Worm (Caenorhabditis elegans) whole organism, L4 larva: ENCODE data around the gene hlh-10.
A peak's percentile ranks its signal among the peaks of the same experiment; 100 is the strongest.

Experiments used
- D1046.2 ChIP-seq: fragments of 200-800 bp; sonication (Bioruptor generic); IDR thresholded peaks from 2 replicates; pipeline ENCODE4 v1.3.6; 2022; ENCODE audit warnings: missing genetic modification characterization, missing compliant biosample characterization
- F26F4.8 ChIP-seq: fragments of 200-800 bp; sonication (Bioruptor generic); conservative IDR thresholded peaks from 2 replicates; pipeline ENCODE4 v1.3.6; 2022; ENCODE audit warnings: missing genetic modification characterization, missing compliant biosample characterization
- F44E2.7 ChIP-seq: fragments of 200-800 bp; sonication (Bioruptor generic); IDR thresholded peaks from 2 replicates; pipeline ENCODE4 v2.1.2; 2022; ENCODE audit warnings: missing genetic modification characterization, missing compliant biosample characterization
- T20F7.1 ChIP-seq: fragments of 200-800 bp; sonication (Bioruptor generic); optimal IDR thresholded peaks from 2 replicates; lab custom pipeline; 2018; ENCODE audit warnings: mild to moderate bottlenecking, missing genetic modification characterization, missing compliant biosample characterization
- ZK546.5 ChIP-seq, 2 experiments: sonication (generic microtip); optimal IDR thresholded peaks; 2 replicates each; lab custom pipeline; 2017; ENCODE audit warnings: missing biosample characterization in 2 of 2, missing genetic modification characterization in 2 of 2
- aha-1 ChIP-seq: fragments of 150-350 bp; peaks from one replicate; lab custom pipeline; 2014; ENCODE audit warnings: missing biosample characterization, missing genetic modification characterization
- ceh-20 ChIP-seq: fragments of 200-800 bp; sonication (Bioruptor generic); IDR thresholded peaks from 2 replicates; pipeline ENCODE4 v1.3.6; 2022; ENCODE audit warnings: missing genetic modification reagents, missing genetic modification characterization, missing compliant biosample characterization
- ceh-32 ChIP-seq: sonication (generic microtip); optimal IDR thresholded peaks from 2 replicates; lab custom pipeline; 2016; ENCODE audit warnings: mild to moderate bottlenecking, missing genetic modification characterization, missing compliant biosample characterization; ENCODE audit not compliant: poor library complexity
- ceh-62 ChIP-seq: sonication (generic microtip); optimal IDR thresholded peaks from 2 replicates; lab custom pipeline; 2017; ENCODE audit warnings: missing biosample characterization, missing genetic modification characterization
- ceh-82 ChIP-seq: sonication (generic microtip); optimal IDR thresholded peaks from 2 replicates; lab custom pipeline; 2017; ENCODE audit warnings: missing biosample characterization, missing genetic modification characterization
- ctbp-1 ChIP-seq: fragments of 200-800 bp; sonication (Bioruptor generic); IDR thresholded peaks from 2 replicates; pipeline ENCODE4 v1.3.6; 2022; ENCODE audit warnings: missing genetic modification reagents, missing genetic modification characterization, missing compliant biosample characterization
- daf-12 ChIP-seq: fragments of 150-350 bp; optimal IDR thresholded peaks from 2 replicates; lab custom pipeline; 2014; ENCODE audit warnings: missing biosample characterization, missing genetic modification reagents, missing genetic modification characterization
- daf-16 ChIP-seq, 3 experiments: sonication (generic microtip); optimal IDR thresholded peaks; 2 replicates each; lab custom pipeline; 2016 to 2017; ENCODE audit warnings: missing genetic modification characterization in 3 of 3, missing genetic modification reagents in 3 of 3, mild to moderate bottlenecking in 2 of 3, missing compliant biosample characterization in 2 of 3, missing biosample characterization in 1 of 3, moderate library complexity in 1 of 3
- duxl-1 ChIP-seq: sonication (generic microtip); optimal IDR thresholded peaks from 2 replicates; lab custom pipeline; 2016; ENCODE audit warnings: mild to moderate bottlenecking, missing genetic modification characterization, moderate library complexity, missing compliant biosample characterization; ENCODE audit not compliant: poor library complexity
- dve-1 ChIP-seq: sonication (generic microtip); optimal IDR thresholded peaks from 2 replicates; lab custom pipeline; 2017; ENCODE audit warnings: antibody characterized with exemption, mild to moderate bottlenecking, missing genetic modification characterization, missing compliant biosample characterization; ENCODE audit not compliant: insufficient read depth
- egl-27 ChIP-seq: sonication (generic microtip); optimal IDR thresholded peaks from 3 replicates; lab custom pipeline; 2017; ENCODE audit warnings: missing biosample characterization, missing genetic modification reagents, missing genetic modification characterization
- hlh-11 ChIP-seq: fragments of 200-800 bp; sonication (Bioruptor generic); optimal IDR thresholded peaks from 2 replicates; lab custom pipeline; 2018; ENCODE audit warnings: mild to moderate bottlenecking, missing genetic modification characterization, missing compliant biosample characterization
- hlh-30 ChIP-seq: sonication (generic microtip); optimal IDR thresholded peaks from 2 replicates; lab custom pipeline; 2017; ENCODE audit warnings: antibody characterized with exemption, mild to moderate bottlenecking, missing genetic modification characterization, missing compliant biosample characterization; ENCODE audit not compliant: insufficient read depth
- hmg-1.1 ChIP-seq: fragments of 200-800 bp; sonication (Bioruptor generic); IDR thresholded peaks from 2 replicates; pipeline ENCODE4 v1.3.6; 2022; ENCODE audit warnings: missing genetic modification reagents, missing genetic modification characterization, missing compliant biosample characterization
- lin-1 ChIP-seq: fragments of 200-800 bp; sonication (Bioruptor generic); IDR thresholded peaks from 2 replicates; pipeline ENCODE4 v1.3.6; 2022; ENCODE audit warnings: missing genetic modification reagents, missing genetic modification characterization, missing compliant biosample characterization
- lin-29 ChIP-seq: fragments of 200-800 bp; sonication (Bioruptor generic); IDR thresholded peaks from 2 replicates; pipeline ENCODE4 v1.3.6; 2022; ENCODE audit warnings: missing genetic modification reagents, missing genetic modification characterization, missing compliant biosample characterization
- lin-38 ChIP-seq: fragments of 200-800 bp; sonication (Bioruptor generic); IDR thresholded peaks from 2 replicates; pipeline ENCODE4 v1.3.6; 2022; ENCODE audit warnings: missing genetic modification reagents, missing genetic modification characterization, missing compliant biosample characterization
- mdl-1 ChIP-seq, 2 experiments: fragments of 150-350 bp in 1 of 2; sonication (generic microtip) in 1 of 2; optimal IDR thresholded peaks; 2 replicates each; lab custom pipeline; 2014 to 2017; ENCODE audit warnings: missing biosample characterization in 2 of 2, missing genetic modification characterization in 2 of 2
- mep-1 ChIP-seq: fragments of 150-350 bp; sonication (generic microtip); optimal IDR thresholded peaks from 3 replicates; lab custom pipeline; 2014; ENCODE audit warnings: missing biosample characterization, missing genetic modification characterization
- mes-2 ChIP-seq: sonication (generic microtip); optimal IDR thresholded peaks from 2 replicates; lab custom pipeline; 2016; ENCODE audit warnings: missing genotype, mild to moderate bottlenecking, missing genetic modification characterization, missing compliant biosample characterization; ENCODE audit not compliant: poor library complexity, severe bottlenecking
- mxl-2 ChIP-seq: fragments of 200-800 bp; sonication (Bioruptor generic); conservative IDR thresholded peaks from 2 replicates; pipeline ENCODE4 v1.3.6; 2022; ENCODE audit warnings: missing genetic modification reagents, missing genetic modification characterization, missing compliant biosample characterization
- nhr-102 ChIP-seq: sonication (generic microtip); optimal IDR thresholded peaks from 2 replicates; lab custom pipeline; 2016; ENCODE audit warnings: mild to moderate bottlenecking, missing genetic modification characterization, moderate library complexity, missing compliant biosample characterization
- nhr-11 ChIP-seq: fragments of 150-350 bp; optimal IDR thresholded peaks from 2 replicates; lab custom pipeline; 2014; ENCODE audit warnings: missing biosample characterization, missing genetic modification characterization
- nhr-25 ChIP-seq: sonication (generic microtip); optimal IDR thresholded peaks from 2 replicates; lab custom pipeline; 2017; ENCODE audit warnings: missing genetic modification characterization, mild to moderate bottlenecking, missing compliant biosample characterization, antibody characterized with exemption, moderate library complexity, borderline replicate concordance; ENCODE audit not compliant: insufficient read depth
- nhr-28 ChIP-seq: fragments of 150-350 bp; optimal IDR thresholded peaks from 2 replicates; lab custom pipeline; 2014; ENCODE audit warnings: missing biosample characterization, missing genetic modification characterization
- nhr-42 ChIP-seq: fragments of 200-800 bp; sonication (Bioruptor generic); IDR thresholded peaks from 2 replicates; pipeline ENCODE4 v1.3.6; 2022; ENCODE audit warnings: missing genetic modification characterization, missing compliant biosample characterization
- nhr-48 ChIP-seq: sonication (generic microtip); optimal IDR thresholded peaks from 2 replicates; lab custom pipeline; 2016; ENCODE audit warnings: mild to moderate bottlenecking, missing genetic modification characterization, missing compliant biosample characterization
- php-3 ChIP-seq: fragments of 200-800 bp; sonication (Bioruptor generic); IDR thresholded peaks from 2 replicates; pipeline ENCODE4 v1.3.6; 2022; ENCODE audit warnings: missing genetic modification reagents, missing genetic modification characterization, missing compliant biosample characterization
- pqm-1 ChIP-seq: sonication (generic microtip); optimal IDR thresholded peaks from 2 replicates; lab custom pipeline; 2017; ENCODE audit warnings: missing biosample characterization, missing genetic modification characterization
- sdz-12 ChIP-seq: fragments of 200-800 bp; sonication (Bioruptor generic); optimal IDR thresholded peaks from 2 replicates; lab custom pipeline; 2018; ENCODE audit warnings: mild to moderate bottlenecking, missing genetic modification characterization, missing compliant biosample characterization
- set-16 ChIP-seq: fragments of 200-800 bp; sonication (Bioruptor generic); IDR thresholded peaks from 2 replicates; pipeline ENCODE4 v1.3.6; 2022; ENCODE audit warnings: missing genetic modification reagents, missing genetic modification characterization, missing compliant biosample characterization
- snpc-4 ChIP-seq: fragments of 150-350 bp; optimal IDR thresholded peaks from 2 replicates; lab custom pipeline; 2014; ENCODE audit warnings: missing biosample characterization, missing genetic modification characterization
- spr-1 ChIP-seq: sonication (generic microtip); optimal IDR thresholded peaks from 2 replicates; lab custom pipeline; 2016; ENCODE audit warnings: mild to moderate bottlenecking, missing genetic modification characterization, missing compliant biosample characterization
- unc-39 ChIP-seq: sonication (generic microtip); optimal IDR thresholded peaks from 2 replicates; lab custom pipeline; 2017; ENCODE audit warnings: missing biosample characterization, missing genetic modification characterization
- unc-62 ChIP-seq, 3 experiments: fragments of 150-350 bp in 1 of 3; sonication (generic microtip); optimal IDR thresholded peaks in 2 of 3; peaks in 1 of 3; 1 replicate in 1 of 3; 2 replicates in 2 of 3; lab custom pipeline; 2014 to 2017; ENCODE audit warnings: missing biosample characterization in 3 of 3, missing genetic modification characterization in 3 of 3, missing genetic modification reagents in 3 of 3, missing genotype in 1 of 3
- zfp-3 ChIP-seq: fragments of 200-800 bp; sonication (Bioruptor generic); conservative IDR thresholded peaks from 2 replicates; pipeline ENCODE4 v1.3.6; 2022; ENCODE audit warnings: missing genetic modification reagents, missing genetic modification characterization, missing compliant biosample characterization
- ztf-11 ChIP-seq: fragments of 150-350 bp; optimal IDR thresholded peaks from 2 replicates; lab custom pipeline; 2014; ENCODE audit warnings: missing biosample characterization, missing genetic modification characterization

The hlh-10 gene

DNA sequence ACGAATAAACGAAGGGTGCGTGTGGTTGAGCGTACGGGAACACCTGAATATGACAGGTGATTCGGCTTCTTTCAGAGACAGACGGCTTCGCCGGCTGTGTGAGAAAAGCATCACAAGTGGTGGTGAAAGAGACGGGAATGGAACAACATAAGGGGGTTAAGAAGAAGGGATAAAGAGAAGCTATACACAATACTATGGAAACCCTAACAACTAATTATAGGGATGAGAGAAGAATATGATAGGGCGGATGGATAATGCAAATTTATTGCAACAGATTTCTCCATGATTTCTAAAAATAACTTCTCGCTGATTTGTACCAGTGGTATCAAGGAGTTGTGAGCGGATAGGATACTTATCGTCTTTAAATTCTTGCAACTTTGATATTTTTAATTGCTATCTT is at the start of gene hlh-10:
hlh-10 (minus strand) TSS at position 101 of the 400 bp plus-strand sequence.
- TF ChIP-seq unc-39 (tag; lab: Kevin White, UChicago) (no peak), ctbp-1 (GFP tag; lab: Robert Waterston, UW) (no peak), duxl-1 (tag; lab: Kevin White, UChicago) (no peak), lin-1 (GFP tag; lab: Robert Waterston, UW) (no peak), daf-12 (tag; lab: Kevin White, UChicago) (no peak), snpc-4 (tag; lab: Kevin White, UChicago) (no peak), nhr-11 (tag; lab: Kevin White, UChicago) (no peak), nhr-28 (tag; lab: Kevin White, UChicago) (no peak), hmg-1.1 (GFP tag; lab: Robert Waterston, UW) (no peak), sdz-12 (GFP tag; lab: Kevin White, UChicago) (no peak)

DNA sequence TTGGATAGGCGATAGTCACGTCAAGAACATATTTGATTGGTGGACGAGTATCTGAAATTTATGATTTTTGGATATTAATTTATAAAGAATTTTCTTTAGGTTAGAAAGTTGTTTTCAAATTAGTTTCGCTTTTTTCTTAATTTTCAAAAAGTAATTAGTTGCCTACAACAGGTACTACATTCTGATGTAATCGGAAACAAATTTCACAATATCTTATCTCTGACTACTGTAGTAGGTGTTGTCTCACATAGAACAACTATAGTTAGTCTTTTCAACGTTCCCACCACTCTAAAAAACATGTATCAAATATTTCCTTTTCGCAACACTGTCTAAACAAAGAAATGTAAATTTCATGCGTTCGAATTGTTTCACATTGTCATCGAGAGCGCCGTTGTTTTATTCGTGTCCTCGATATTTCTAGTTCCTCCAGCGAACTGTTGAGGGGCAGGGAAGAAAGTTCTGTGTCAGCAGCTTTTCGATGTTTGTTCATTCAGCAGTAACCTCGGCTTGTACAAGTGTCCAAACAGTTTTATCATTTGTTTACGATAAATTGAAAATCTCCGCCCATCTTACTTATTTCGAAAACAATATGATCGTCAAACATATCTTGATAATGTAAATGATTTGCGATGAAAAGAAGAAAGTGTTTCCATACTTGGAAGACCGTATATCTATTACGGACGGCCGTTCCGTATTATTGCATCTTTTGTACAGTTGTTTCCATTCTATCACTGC is 47.4 kb upstream of the hlh-10 start:
- no peak for TF ChIP-seq daf-16 (GFP tag; optimal IDR thresholded peaks at IDR 0.05; lab: Kevin White, UChicago)
- peak; percentile 74 for TF ChIP-seq daf-16 (tag; optimal IDR thresholded peaks at IDR 0.05; lab: Kevin White, UChicago)
- peak; percentile 0 for TF ChIP-seq mes-2 (tag; lab: Kevin White, UChicago)
- no peak for TF ChIP-seq T20F7.1
- peak; percentile 8 for TF ChIP-seq hlh-30
- TF ChIP-seq egl-27 (tag; lab: Kevin White, UChicago): no peak
- no peak for TF ChIP-seq D1046.2 (GFP tag; lab: Robert Waterston, UW)
- TF ChIP-seq nhr-28 (tag; lab: Kevin White, UChicago): peak; percentile 97
- peak; percentile 46 for TF ChIP-seq aha-1 (tag; lab: Kevin White, UChicago)

DNA sequence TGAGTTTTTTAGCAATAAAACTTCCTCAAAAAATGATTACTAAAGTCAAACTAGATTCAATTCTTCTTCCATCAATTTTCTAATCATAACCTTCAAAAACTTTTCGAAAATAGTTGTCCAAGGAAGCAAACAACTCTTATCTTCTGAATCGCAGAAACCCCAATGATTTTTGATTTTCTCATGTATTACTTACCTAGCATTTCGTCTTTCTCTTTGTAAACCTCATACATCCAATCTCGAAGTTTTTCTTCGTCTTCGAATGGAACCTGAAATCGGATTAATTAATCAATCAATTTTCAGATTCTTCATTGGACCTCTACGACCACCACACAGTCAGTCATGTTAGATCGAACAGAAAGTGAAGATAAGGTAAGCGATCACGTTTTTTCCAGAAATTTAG is 46.7 kb upstream of the hlh-10 start, which contains the start of gene K07B1.4:
K07B1.4 (plus strand) TSS at position 301 of the 400 bp plus-strand sequence.
- TF ChIP-seq ceh-32 (tag; lab: Kevin White, UChicago) (no peak), daf-16 (GFP tag; optimal IDR thresholded peaks at IDR 0.05; lab: Kevin White, UChicago) (no peak), daf-16 (tag; optimal IDR thresholded peaks at IDR 0.05; lab: Kevin White, UChicago) (peak; percentile 24), zfp-3 (GFP tag; lab: Robert Waterston, UW) (no peak), ztf-11 (tag; lab: Kevin White, UChicago) (no peak), ceh-82 (tag; lab: Kevin White, UChicago) (no peak), ZK546.5 (tag; optimal IDR thresholded peaks at IDR 0.05; lab: Kevin White, UChicago) (no peak), mxl-2 (no peak), F26F4.8 (no peak), nhr-42 (GFP tag; lab: Robert Waterston, UW) (no peak)

DNA sequence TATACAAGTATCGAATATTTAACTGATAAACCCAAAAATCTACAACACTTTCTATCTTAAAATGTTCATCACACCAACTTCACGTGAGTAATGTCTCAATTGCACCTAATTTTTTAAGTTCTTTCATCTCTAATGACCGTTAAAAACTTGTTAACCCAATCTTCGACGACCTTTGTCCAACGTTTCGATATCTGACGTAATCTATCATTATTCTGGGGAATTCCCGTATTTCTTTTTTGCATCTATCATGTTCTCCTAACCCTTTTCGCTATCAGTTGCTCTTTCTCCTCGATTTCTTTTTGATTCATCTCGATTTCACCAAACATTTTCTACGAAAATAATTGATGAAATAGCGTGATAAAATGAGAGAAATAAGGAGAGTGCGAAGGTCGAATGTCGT is 45.7 kb upstream of the hlh-10 start:
- TF ChIP-seq hmg-1.1 (GFP tag; lab: Robert Waterston, UW) (no peak), hlh-11 (peak; percentile 69), set-16 (GFP tag; lab: Robert Waterston, UW) (no peak), lin-38 (GFP tag; lab: Robert Waterston, UW) (no peak), ceh-62 (tag; lab: Kevin White, UChicago) (no peak), nhr-11 (tag; lab: Kevin White, UChicago) (peak; percentile 1), egl-27 (tag; lab: Kevin White, UChicago) (no peak), ceh-20 (GFP tag; lab: Robert Waterston, UW) (peak; percentile 39; the same call in 1 of the 2 replicates), lin-29 (GFP tag; lab: Robert Waterston, UW) (no peak), nhr-102 (tag; lab: Kevin White, UChicago) (no peak), php-3 (GFP tag; lab: Robert Waterston, UW) (no peak), nhr-25 (tag; lab: Kevin White, UChicago) (no peak), spr-1 (tag; lab: Kevin White, UChicago) (no peak), nhr-42 (GFP tag; lab: Robert Waterston, UW) (no peak), nhr-48 (peak; percentile 88), mdl-1 (tag; optimal IDR thresholded peaks at IDR 0.05; lab: Kevin White, UChicago) (peak in 1 of 2 experiments; percentile 28), mep-1 (tag; lab: Kevin White, UChicago) (peak; percentile 6), aha-1 (tag; lab: Kevin White, UChicago) (peak; percentile 93), mxl-2 (peak; percentile 68; the same call in 1 of the 2 replicates), unc-62 (GFP tag; optimal IDR thresholded peaks at IDR 0.05 in 1 of 2; lab: Kevin White, UChicago) (peak in 1 of 2 experiments; percentile 90), unc-62 (tag; optimal IDR thresholded peaks at IDR 0.05; lab: Kevin White, UChicago) (no peak), F44E2.7 (no peak), pqm-1 (no peak), dve-1 (peak; percentile 13)
